Fruit fly (Drosophila melanogaster) whole organism, embryonic: ENCODE measurements around the gene Rpn1.
A peak's percentile ranks its signal among the peaks of the same experiment; 100 is the strongest.

Experiments used
- Asciz ChIP-seq: fragments of 200-800 bp; sonication (Bioruptor generic); optimal IDR thresholded peaks from 2 replicates; lab custom pipeline; 2017; ENCODE audit warnings: missing biosample characterization, mild to moderate bottlenecking, missing genetic modification characterization, missing genetic modification reagents
- Awh ChIP-seq: fragments of 200-800 bp; sonication (Bioruptor generic); IDR thresholded peaks from 2 replicates; pipeline ENCODE4, ENCODE4 v1.3.6; 2022; ENCODE audit warnings: missing biosample characterization, missing genetic modification characterization
- Blimp-1 ChIP-seq: fragments of 200-800 bp; sonication (Bioruptor generic); optimal IDR thresholded peaks from 3 replicates; lab custom pipeline; 2018; ENCODE audit warnings: missing biosample characterization, missing genetic modification characterization, mild to moderate bottlenecking, moderate library complexity, missing genetic modification reagents
- CG10431 ChIP-seq: fragments of 200-800 bp; sonication (Bioruptor generic); optimal IDR thresholded peaks from 3 replicates; lab custom pipeline; 2018; ENCODE audit warnings: missing biosample characterization, mild to moderate bottlenecking, missing genetic modification characterization
- CG10462 ChIP-seq: fragments of 200-800 bp; sonication (Bioruptor generic); optimal IDR thresholded peaks from 2 replicates; lab custom pipeline; 2016; ENCODE audit warnings: missing biosample characterization, missing genetic modification characterization
- CG11504 ChIP-seq: fragments of 200-800 bp; sonication (Bioruptor generic); optimal IDR thresholded peaks from 3 replicates; lab custom pipeline; 2019; ENCODE audit warnings: missing biosample characterization, mild to moderate bottlenecking, missing genetic modification characterization, moderate library complexity
- CG13424 ChIP-seq: fragments of 200-800 bp; sonication (Bioruptor generic); optimal IDR thresholded peaks from 2 replicates; lab custom pipeline; 2019; ENCODE audit warnings: missing biosample characterization, mild to moderate bottlenecking, missing genetic modification characterization, moderate library complexity
- CG15514 ChIP-seq: fragments of 200-800 bp; sonication (Bioruptor generic); optimal IDR thresholded peaks from 3 replicates; lab custom pipeline; 2017; ENCODE audit warnings: missing biosample characterization, missing genetic modification characterization, mild to moderate bottlenecking, moderate library complexity, missing genetic modification reagents
- CG16813 ChIP-seq: fragments of 200-800 bp; sonication (Bioruptor generic); IDR thresholded peaks from 3 replicates; pipeline ENCODE4 v1.3.6; 2022; ENCODE audit warnings: missing biosample characterization, missing genetic modification characterization; ENCODE audit not compliant: partially characterized antibody
- CG2712 ChIP-seq: fragments of 200-800 bp; optimal IDR thresholded peaks from 3 replicates; lab custom pipeline; 2019; ENCODE audit warnings: missing biosample characterization, mild to moderate bottlenecking, missing genetic modification characterization, moderate library complexity
- CG30431 ChIP-seq: fragments of 200-800 bp; sonication (Bioruptor generic); optimal IDR thresholded peaks from 2 replicates; lab custom pipeline; 2017; ENCODE audit warnings: missing biosample characterization, missing genetic modification characterization
- CG31365 ChIP-seq: fragments of 200-800 bp; sonication (Bioruptor generic); optimal IDR thresholded peaks from 2 replicates; lab custom pipeline; 2018; ENCODE audit warnings: missing biosample characterization, mild to moderate bottlenecking, missing genetic modification characterization
- CG3847 ChIP-seq: fragments of 200-800 bp; sonication (Bioruptor generic); IDR thresholded peaks from 2 replicates; pipeline ENCODE4 v1.3.6; 2022; ENCODE audit warnings: missing biosample characterization, missing genetic modification characterization
- CG4424 ChIP-seq: fragments of 200-800 bp; sonication (Bioruptor generic); optimal IDR thresholded peaks from 3 replicates; lab custom pipeline; 2016; ENCODE audit warnings: missing biosample characterization, missing genetic modification characterization
- CG4617 ChIP-seq: fragments of 200-800 bp; sonication (Bioruptor generic); optimal IDR thresholded peaks from 3 replicates; lab custom pipeline; 2016; ENCODE audit warnings: missing biosample characterization, missing genetic modification characterization, borderline replicate concordance
- CG5180 ChIP-seq: fragments of 200-800 bp; sonication (Bioruptor generic); optimal IDR thresholded peaks from 3 replicates; lab custom pipeline; 2017; ENCODE audit warnings: missing biosample characterization, missing genetic modification characterization, mild to moderate bottlenecking, moderate library complexity, missing genetic modification reagents
- CG6254 ChIP-seq: fragments of 200-800 bp; sonication (Bioruptor generic); optimal IDR thresholded peaks from 3 replicates; lab custom pipeline; 2017; ENCODE audit warnings: mild to moderate bottlenecking, missing biosample characterization, missing genetic modification reagents, missing genetic modification characterization
- CG6683 ChIP-seq: fragments of 200-800 bp; sonication (Bioruptor generic); optimal IDR thresholded peaks from 2 replicates; lab custom pipeline; 2017; ENCODE audit warnings: missing biosample characterization, mild to moderate bottlenecking, missing genetic modification characterization, missing genetic modification reagents
- CG7928 ChIP-seq: fragments of 200-800 bp; sonication (Bioruptor generic); optimal IDR thresholded peaks from 2 replicates; lab custom pipeline; 2017; ENCODE audit warnings: missing biosample characterization, mild to moderate bottlenecking, missing genetic modification characterization
- CG8089 ChIP-seq: fragments of 200-800 bp; sonication (Bioruptor generic); optimal IDR thresholded peaks from 3 replicates; lab custom pipeline; 2016; ENCODE audit warnings: missing biosample characterization, missing genetic modification characterization
- CG8924 ChIP-seq: fragments of 200-800 bp; optimal IDR thresholded peaks from 3 replicates; lab custom pipeline; 2019; ENCODE audit warnings: missing biosample characterization, mild to moderate bottlenecking, missing genetic modification characterization, moderate library complexity
- CG9797 ChIP-seq: fragments of 200-800 bp; sonication (Bioruptor generic); optimal IDR thresholded peaks from 3 replicates; lab custom pipeline; 2018; ENCODE audit warnings: missing biosample characterization, mild to moderate bottlenecking, missing genetic modification characterization
- CG9817 ChIP-seq: fragments of 200-800 bp; sonication (Bioruptor generic); optimal IDR thresholded peaks from 2 replicates; lab custom pipeline; 2018; ENCODE audit warnings: missing biosample characterization, mild to moderate bottlenecking, missing genetic modification characterization, moderate library complexity
- CoRest ChIP-seq: fragments of 200-800 bp; sonication (Bioruptor generic); optimal IDR thresholded peaks from 3 replicates; lab custom pipeline; 2018; ENCODE audit warnings: missing biosample characterization, mild to moderate bottlenecking, missing genetic modification characterization, moderate library complexity
- D19B ChIP-seq: fragments of 200-800 bp; sonication (Bioruptor generic); optimal IDR thresholded peaks from 2 replicates; lab custom pipeline; 2017; ENCODE audit warnings: missing biosample characterization, mild to moderate bottlenecking, missing genetic modification characterization
- Drgx ChIP-seq: fragments of 200-800 bp; sonication (Bioruptor generic); IDR thresholded peaks from 2 replicates; pipeline ENCODE4 v1.3.6; 2022; ENCODE audit warnings: missing biosample characterization, missing genetic modification characterization
- Lim3 ChIP-seq: fragments of 200-800 bp; sonication (Bioruptor generic); IDR thresholded peaks from 2 replicates; pipeline ENCODE4 v1.3.6; 2022; ENCODE audit warnings: missing biosample characterization, missing genetic modification characterization
- Opbp ChIP-seq: fragments of 200-800 bp; sonication (Bioruptor generic); IDR thresholded peaks from 3 replicates; pipeline ENCODE4 v1.3.6; 2022; ENCODE audit warnings: missing biosample characterization, missing genetic modification characterization; ENCODE audit not compliant: partially characterized antibody
- Six4 ChIP-seq: fragments of 200-800 bp; sonication (Bioruptor generic); optimal IDR thresholded peaks from 2 replicates; lab custom pipeline; 2016; ENCODE audit warnings: missing biosample characterization, missing genetic modification characterization
- Ssrp ChIP-seq: fragments of 200-800 bp; sonication (Bioruptor generic); optimal IDR thresholded peaks from 2 replicates; lab custom pipeline; 2018; ENCODE audit warnings: missing biosample characterization, mild to moderate bottlenecking, missing genetic modification characterization, moderate library complexity
- Xbp1 ChIP-seq: fragments of 200-800 bp; sonication (Bioruptor generic); optimal IDR thresholded peaks from 3 replicates; lab custom pipeline; 2016; ENCODE audit warnings: missing biosample characterization, mild to moderate bottlenecking, missing genetic modification characterization
- cato ChIP-seq: fragments of 200-800 bp; sonication (Bioruptor generic); optimal IDR thresholded peaks from 2 replicates; lab custom pipeline; 2016; ENCODE audit warnings: missing biosample characterization, missing genetic modification characterization, borderline replicate concordance
- crp ChIP-seq, 2 experiments: fragments of 200-800 bp; sonication (Bioruptor generic); optimal IDR thresholded peaks; 2 replicates in 1 of 2; 3 replicates in 1 of 2; lab custom pipeline; 2017; ENCODE audit warnings: missing biosample characterization in 2 of 2, missing genetic modification characterization in 2 of 2, mild to moderate bottlenecking in 1 of 2, moderate library complexity in 1 of 2
- danr ChIP-seq: fragments of 200-800 bp; sonication (Bioruptor generic); IDR thresholded peaks from 2 replicates; pipeline ENCODE4 v1.3.6; 2022; ENCODE audit warnings: missing biosample characterization, missing genetic modification characterization
- eyg ChIP-seq: fragments of 200-800 bp; sonication (Bioruptor generic); optimal IDR thresholded peaks from 3 replicates; lab custom pipeline; 2016; ENCODE audit warnings: missing biosample characterization, missing genetic modification characterization
- fd64A ChIP-seq: fragments of 200-800 bp; sonication (Bioruptor generic); optimal IDR thresholded peaks from 3 replicates; lab custom pipeline; 2018; ENCODE audit warnings: missing biosample characterization, mild to moderate bottlenecking, missing genetic modification characterization
- gfzf ChIP-seq: fragments of 200-800 bp; sonication (Bioruptor generic); optimal IDR thresholded peaks from 2 replicates; lab custom pipeline; 2016; ENCODE audit warnings: missing biosample characterization, mild to moderate bottlenecking, missing genetic modification characterization, moderate library complexity
- gro ChIP-seq: fragments of 200-800 bp; sonication (Bioruptor generic); optimal IDR thresholded peaks from 2 replicates; lab custom pipeline; 2016; ENCODE audit warnings: missing biosample characterization, missing genetic modification characterization
- insv ChIP-seq, 2 experiments: fragments of 200-800 bp; sonication (Bioruptor generic); optimal IDR thresholded peaks; 3 replicates each; lab custom pipeline; 2016 to 2018; ENCODE audit warnings: missing biosample characterization in 2 of 2, missing genetic modification characterization in 2 of 2
- kay ChIP-seq: fragments of 200-800 bp; sonication (Bioruptor generic); optimal IDR thresholded peaks from 2 replicates; lab custom pipeline; 2016; ENCODE audit warnings: missing biosample characterization, missing genetic modification characterization
- nmo ChIP-seq: fragments of 200-800 bp; sonication (Bioruptor generic); optimal IDR thresholded peaks from 2 replicates; lab custom pipeline; 2018; ENCODE audit warnings: missing biosample characterization, mild to moderate bottlenecking, missing genetic modification characterization, moderate library complexity
- org-1 ChIP-seq: fragments of 200-800 bp; sonication (Bioruptor generic); optimal IDR thresholded peaks from 2 replicates; lab custom pipeline; 2017; ENCODE audit warnings: missing biosample characterization, missing genetic modification characterization
- pho ChIP-seq: fragments of 200-800 bp; sonication (Bioruptor generic); optimal IDR thresholded peaks from 2 replicates; lab custom pipeline; 2016; ENCODE audit warnings: missing biosample characterization, missing genetic modification characterization
- pita ChIP-seq: fragments of 200-800 bp; sonication (Bioruptor generic); optimal IDR thresholded peaks from 2 replicates; lab custom pipeline; 2017; ENCODE audit warnings: missing biosample characterization, mild to moderate bottlenecking, missing genetic modification characterization
- sna ChIP-seq: fragments of 200-800 bp; sonication (Bioruptor generic); IDR thresholded peaks from 2 replicates; pipeline ENCODE4 v1.3.6; 2022; ENCODE audit warnings: missing biosample characterization, missing genetic modification characterization; ENCODE audit not compliant: partially characterized antibody
- sr ChIP-seq: fragments of 200-800 bp; sonication (Bioruptor generic); IDR thresholded peaks from 3 replicates; pipeline ENCODE4 v1.3.6; 2022; ENCODE audit warnings: missing biosample characterization, missing genetic modification characterization
- tap ChIP-seq: fragments of 200-800 bp; optimal IDR thresholded peaks from 3 replicates; lab custom pipeline; 2019; ENCODE audit warnings: missing biosample characterization, mild to moderate bottlenecking, missing genetic modification characterization, moderate library complexity

Gene Rpn1

DNA sequence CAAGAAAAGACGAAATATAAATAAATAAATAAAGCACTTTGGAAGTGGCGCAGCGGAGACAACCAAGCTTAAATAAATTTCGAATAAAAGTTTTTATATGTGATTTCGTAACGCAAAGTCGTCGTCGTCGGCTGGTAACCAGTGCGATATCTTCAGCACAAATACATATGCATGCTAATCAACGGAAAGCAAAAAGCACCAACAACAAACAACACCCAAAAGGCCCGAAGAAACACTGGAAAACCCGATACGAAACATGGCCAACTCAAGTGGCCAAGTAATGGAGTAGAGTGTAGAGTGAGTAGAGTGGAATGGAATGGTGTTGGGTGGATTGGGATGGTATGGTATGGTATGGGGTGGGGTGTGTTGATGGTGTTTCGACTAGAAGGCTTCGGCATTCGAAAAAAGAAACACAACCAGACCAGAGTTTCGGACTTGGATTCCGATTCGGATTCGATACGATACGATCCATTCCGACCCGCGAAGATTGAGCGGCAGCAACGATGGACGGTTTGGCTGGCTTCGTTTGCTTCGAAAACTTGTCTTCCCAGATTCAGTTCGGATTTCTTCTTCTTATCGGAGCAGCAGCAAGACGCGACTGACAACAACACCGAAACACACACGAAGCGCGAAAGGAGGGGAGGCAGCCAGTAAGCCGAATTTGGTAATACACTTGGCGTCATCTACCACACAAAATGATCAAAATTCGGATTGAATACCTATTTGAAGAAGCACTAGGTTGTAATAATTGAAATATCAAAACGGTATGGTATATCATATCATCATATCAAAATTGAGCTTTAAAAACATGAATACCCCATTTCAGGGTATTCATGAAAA, 12.1 kb upstream of the Rpn1 start (continued):
- TF ChIP-seq Drgx (peak; percentile 94), Opbp (GFP tag; lab: Robert Waterston, UW) (no peak), tap (tag; lab: Kevin White, UChicago) (peak; percentile 79), CoRest (peak; percentile 95), insv (GFP tag; optimal IDR thresholded peaks at IDR 0.05; lab: Kevin White, UChicago) (peak; percentile 17 to 36), Ssrp (tag; lab: Kevin White, UChicago) (peak; percentile 92), CG8924 (tag; lab: Kevin White, UChicago) (peak; percentile 95), sr (peak; percentile 82; the same call in 2 of the 3 replicates), Lim3 (peak; percentile 92; the same call in 1 of the 2 replicates), CG10462 (GFP tag; lab: Kevin White, UChicago) (peak; percentile 84), crp (GFP tag; optimal IDR thresholded peaks at IDR 0.05; lab: Kevin White, UChicago) (peak in 1 of 2 experiments; percentile 57), CG15514 (peak; percentile 90), CG5180 (GFP tag; lab: Kevin White, UChicago) (peak; percentile 82), pita (GFP tag; lab: Kevin White, UChicago) (no peak), CG6254 (GFP tag; lab: Kevin White, UChicago) (peak; percentile 86), kay (GFP tag; lab: Kevin White, UChicago) (peak; percentile 91), CG30431 (GFP tag; lab: Kevin White, UChicago) (peak; percentile 84), sna (0 out of 2 replicates have a peak, but pooled peaks have one; percentile 36), cato (GFP tag; lab: Kevin White, UChicago) (peak; percentile 79), CG9817 (tag; lab: Kevin White, UChicago) (peak; percentile 93), fd64A (peak; percentile 30), CG8089 (peak; percentile 94), pho (GFP tag; lab: Kevin White, UChicago) (peak; percentile 96), CG4424 (GFP tag; lab: Kevin White, UChicago) (peak; percentile 92), CG7928 (GFP tag; lab: Kevin White, UChicago) (peak; percentile 77), Xbp1 (peak; percentile 96), CG11504 (tag; lab: Kevin White, UChicago) (peak; percentile 87), gro (peak; percentile 86), CG2712 (tag; lab: Kevin White, UChicago) (peak; percentile 90), Awh (GFP tag; lab: Robert Waterston, UW) (peak; percentile 93), CG3847 (GFP tag; lab: Robert Waterston, UW) (peak; percentile 95), Blimp-1 (GFP tag; lab: Kevin White, UChicago) (peak; percentile 89), CG10431 (GFP tag; lab: Kevin White, UChicago) (peak; percentile 70), CG4617 (peak; percentile 75), gfzf (GFP tag; lab: Kevin White, UChicago) (peak; percentile 4), CG13424 (tag; lab: Kevin White, UChicago) (peak; percentile 95), eyg (GFP tag; lab: Kevin White, UChicago) (peak; percentile 95), D19B (peak; percentile 90), CG31365 (tag; lab: Kevin White, UChicago) (peak; percentile 80), CG6683 (GFP tag; lab: Kevin White, UChicago) (peak; percentile 58), Asciz (GFP tag; lab: Kevin White, UChicago) (peak; percentile 91), Six4 (GFP tag; lab: Kevin White, UChicago) (peak; percentile 90), org-1 (GFP tag; lab: Kevin White, UChicago) (peak; percentile 94), CG9797 (GFP tag; lab: Kevin White, UChicago) (peak; percentile 15), CG16813 (GFP tag; lab: Robert Waterston, UW) (no peak), danr (GFP tag; lab: Robert Waterston, UW) (peak; percentile 91), nmo (GFP tag; lab: Kevin White, UChicago) (peak; percentile 94)
